Worm (Caenorhabditis elegans) whole organism, late embryonic: ENCODE results near the gene acr-14.

Experiments
- K09A11.1 ChIP-seq: sonication (generic microtip); optimal IDR thresholded peaks from 2 replicates; lab custom pipeline; 2017; ENCODE audit warnings: antibody characterized with exemption, mild to moderate bottlenecking, missing genetic modification characterization, missing compliant biosample characterization; ENCODE audit not compliant: insufficient read depth
- Y22D7AL.16 ChIP-seq: sonication (generic microtip); optimal IDR thresholded peaks from 2 replicates; lab custom pipeline; 2016; ENCODE audit warnings: missing genetic modification characterization, missing compliant biosample characterization
- ahr-1 ChIP-seq: sonication (generic microtip); optimal IDR thresholded peaks from 2 replicates; lab custom pipeline; 2016; ENCODE audit warnings: missing genetic modification characterization, missing compliant biosample characterization
- ceh-14 ChIP-seq: sonication (generic microtip); optimal IDR thresholded peaks from 2 replicates; lab custom pipeline; 2016; ENCODE audit warnings: missing genotype, missing genetic modification characterization, missing compliant biosample characterization
- ceh-18 ChIP-seq: sonication (generic microtip); optimal IDR thresholded peaks from 2 replicates; lab custom pipeline; 2016; ENCODE audit warnings: missing genetic modification characterization, missing compliant biosample characterization
- ceh-2 ChIP-seq: sonication (generic microtip); optimal IDR thresholded peaks from 2 replicates; lab custom pipeline; 2016; ENCODE audit warnings: missing genotype, missing genetic modification characterization, missing compliant biosample characterization
- ceh-22 ChIP-seq: sonication (generic microtip); optimal IDR thresholded peaks from 2 replicates; lab custom pipeline; 2017; ENCODE audit warnings: missing biosample characterization, missing genetic modification characterization
- ceh-30 ChIP-seq: fragments of 150-350 bp; optimal IDR thresholded peaks from 2 replicates; lab custom pipeline; 2014; ENCODE audit warnings: missing biosample characterization, missing genetic modification characterization
- ceh-45 ChIP-seq: fragments of 200-800 bp; sonication (Bioruptor generic); IDR thresholded peaks from 2 replicates; pipeline ENCODE4 v1.3.6; 2022; ENCODE audit warnings: missing genetic modification reagents, missing genetic modification characterization, missing compliant biosample characterization
- ceh-48 ChIP-seq: sonication (generic microtip); optimal IDR thresholded peaks from 2 replicates; lab custom pipeline; 2016; ENCODE audit warnings: missing genetic modification characterization, inconsistent platforms, missing compliant biosample characterization
- ceh-9 ChIP-seq: sonication (generic microtip); optimal IDR thresholded peaks from 2 replicates; lab custom pipeline; 2016; ENCODE audit warnings: mild to moderate bottlenecking, missing genetic modification characterization, inconsistent platforms, missing compliant biosample characterization
- che-1 ChIP-seq: sonication (generic microtip); optimal IDR thresholded peaks from 2 replicates; lab custom pipeline; 2016; ENCODE audit warnings: mild to moderate bottlenecking, missing genetic modification characterization, missing compliant biosample characterization
- dmd-4 ChIP-seq: sonication (generic microtip); optimal IDR thresholded peaks from 2 replicates; lab custom pipeline; 2016; ENCODE audit warnings: borderline replicate concordance, missing genetic modification characterization, missing compliant biosample characterization
- elt-2 ChIP-seq: sonication (generic microtip); optimal IDR thresholded peaks from 2 replicates; lab custom pipeline; 2016; ENCODE audit warnings: missing genetic modification reagents, missing genetic modification characterization, missing compliant biosample characterization
- elt-4 ChIP-seq: sonication (generic microtip); optimal IDR thresholded peaks from 2 replicates; lab custom pipeline; 2016; ENCODE audit warnings: missing genetic modification characterization, missing compliant biosample characterization
- fax-1 ChIP-seq: sonication (generic microtip); optimal IDR thresholded peaks from 2 replicates; lab custom pipeline; 2016; ENCODE audit warnings: missing genotype, missing genetic modification characterization, missing compliant biosample characterization
- fkh-6 ChIP-seq: sonication (generic microtip); optimal IDR thresholded peaks from 2 replicates; lab custom pipeline; 2016; ENCODE audit warnings: missing genetic modification characterization, missing compliant biosample characterization
- gmeb-2 ChIP-seq: sonication (generic microtip); optimal IDR thresholded peaks from 2 replicates; lab custom pipeline; 2016; ENCODE audit warnings: missing genetic modification characterization, inconsistent platforms, missing compliant biosample characterization
- hlh-15 ChIP-seq: sonication (generic microtip); optimal IDR thresholded peaks from 2 replicates; lab custom pipeline; 2016; ENCODE audit warnings: missing genetic modification characterization, missing compliant biosample characterization
- hlh-6 ChIP-seq: sonication (generic microtip); optimal IDR thresholded peaks from 2 replicates; lab custom pipeline; 2016; ENCODE audit warnings: missing genotype, missing genetic modification characterization, missing compliant biosample characterization
- hlh-8 ChIP-seq: sonication (generic microtip); optimal IDR thresholded peaks from 2 replicates; lab custom pipeline; 2016; ENCODE audit warnings: missing genotype, missing genetic modification characterization, missing compliant biosample characterization
- lin-11 ChIP-seq: fragments of 200-800 bp; sonication (Bioruptor generic); optimal IDR thresholded peaks from 2 replicates; lab custom pipeline; 2018; ENCODE audit warnings: mild to moderate bottlenecking, missing genetic modification characterization, missing compliant biosample characterization
- madf-2 ChIP-seq: sonication (generic microtip); optimal IDR thresholded peaks from 2 replicates; lab custom pipeline; 2017; ENCODE audit warnings: missing genetic modification characterization, missing compliant biosample characterization
- mec-3 ChIP-seq: sonication (generic microtip); optimal IDR thresholded peaks from 2 replicates; lab custom pipeline; 2016; ENCODE audit warnings: borderline replicate concordance, missing genetic modification characterization, missing compliant biosample characterization
- nfya-1 ChIP-seq: sonication (generic microtip); optimal IDR thresholded peaks from 2 replicates; lab custom pipeline; 2017; ENCODE audit warnings: missing genetic modification characterization, mild to moderate bottlenecking, missing compliant biosample characterization, antibody characterized with exemption, moderate library complexity
- nhr-11 ChIP-seq: fragments of 150-350 bp; optimal IDR thresholded peaks from 2 replicates; lab custom pipeline; 2014; ENCODE audit warnings: missing biosample characterization, missing genetic modification characterization
- nhr-232 ChIP-seq: sonication (generic microtip); optimal IDR thresholded peaks from 2 replicates; lab custom pipeline; 2016; ENCODE audit warnings: missing genetic modification characterization, missing compliant biosample characterization
- npax-4 ChIP-seq: sonication (generic microtip); optimal IDR thresholded peaks from 2 replicates; lab custom pipeline; 2016; ENCODE audit warnings: missing genetic modification characterization, missing compliant biosample characterization
- odd-2 ChIP-seq: sonication (generic microtip); optimal IDR thresholded peaks from 2 replicates; lab custom pipeline; 2017; ENCODE audit warnings: antibody characterized with exemption, mild to moderate bottlenecking, missing genetic modification characterization, missing compliant biosample characterization
- pat-9 ChIP-seq: fragments of 200-800 bp; sonication (Bioruptor generic); optimal IDR thresholded peaks from 2 replicates; lab custom pipeline; 2018; ENCODE audit warnings: mild to moderate bottlenecking, missing genetic modification characterization, moderate library complexity, missing compliant biosample characterization
- pax-1 ChIP-seq: fragments of 150-350 bp; optimal IDR thresholded peaks from 2 replicates; lab custom pipeline; 2014; ENCODE audit warnings: missing biosample characterization, missing genetic modification characterization
- pha-2 ChIP-seq: sonication (generic microtip); optimal IDR thresholded peaks from 2 replicates; lab custom pipeline; 2017; ENCODE audit warnings: mild to moderate bottlenecking, missing genetic modification characterization, missing compliant biosample characterization
- pha-4 ChIP-seq: fragments of 150-350 bp; optimal IDR thresholded peaks from 2 replicates; lab custom pipeline; 2018; ENCODE audit warnings: missing biosample characterization, missing genetic modification reagents, missing genetic modification characterization
- pqm-1 ChIP-seq: sonication (generic microtip); optimal IDR thresholded peaks from 2 replicates; lab custom pipeline; 2016; ENCODE audit warnings: missing genetic modification characterization, missing compliant biosample characterization
- pros-1 ChIP-seq: fragments of 150-350 bp; optimal IDR thresholded peaks from 2 replicates; lab custom pipeline; 2014; ENCODE audit warnings: missing biosample characterization, missing genetic modification reagents, missing genetic modification characterization
- ref-2 ChIP-seq: sonication (generic microtip); optimal IDR thresholded peaks from 2 replicates; lab custom pipeline; 2016; ENCODE audit warnings: missing genetic modification characterization, missing compliant biosample characterization
- rnt-1 ChIP-seq: sonication (generic microtip); optimal IDR thresholded peaks from 2 replicates; lab custom pipeline; 2016; ENCODE audit warnings: missing genetic modification characterization, missing compliant biosample characterization
- sdc-2 ChIP-seq: sonication (generic microtip); optimal IDR thresholded peaks from 2 replicates; lab custom pipeline; 2016; ENCODE audit warnings: missing genotype, missing genetic modification characterization, missing compliant biosample characterization
- sox-4 ChIP-seq: sonication (generic microtip); optimal IDR thresholded peaks from 2 replicates; lab custom pipeline; 2017; ENCODE audit warnings: mild to moderate bottlenecking, missing genetic modification characterization, inconsistent platforms, missing compliant biosample characterization
- tbx-2 ChIP-seq: sonication (generic microtip); optimal IDR thresholded peaks from 2 replicates; lab custom pipeline; 2016; ENCODE audit warnings: missing genetic modification characterization, missing compliant biosample characterization
- tbx-7 ChIP-seq: sonication (generic microtip); optimal IDR thresholded peaks from 2 replicates; lab custom pipeline; 2016; ENCODE audit warnings: missing genotype, missing genetic modification characterization, missing compliant biosample characterization
- ttx-3 ChIP-seq: sonication (generic microtip); optimal IDR thresholded peaks from 2 replicates; lab custom pipeline; 2016; ENCODE audit warnings: missing genetic modification reagents, missing genetic modification characterization, missing compliant biosample characterization
- unc-3 ChIP-seq, 2 experiments: fragments of 200-800 bp in 1 of 2; sonication (Bioruptor generic) in 1 of 2; sonication (generic microtip) in 1 of 2; conservative IDR thresholded peaks in 1 of 2; optimal IDR thresholded peaks in 1 of 2; 2 replicates each; pipeline versions ENCODE4 v1.3.6 to Lab custom; 2016 to 2022; ENCODE audit warnings: missing compliant biosample characterization in 2 of 2, missing genetic modification characterization in 2 of 2, missing genetic modification reagents in 1 of 2
- unc-42 ChIP-seq: sonication (generic microtip); optimal IDR thresholded peaks from 2 replicates; lab custom pipeline; 2016; ENCODE audit warnings: missing genotype, missing genetic modification characterization, missing compliant biosample characterization
- unc-55 ChIP-seq: sonication (generic microtip); optimal IDR thresholded peaks from 2 replicates; lab custom pipeline; 2017; ENCODE audit warnings: missing biosample characterization, missing genetic modification reagents, missing genetic modification characterization
- unc-86 ChIP-seq: sonication (generic microtip); optimal IDR thresholded peaks from 2 replicates; lab custom pipeline; 2016; ENCODE audit warnings: missing genetic modification characterization, missing compliant biosample characterization
- zip-5 ChIP-seq: sonication (generic microtip); optimal IDR thresholded peaks from 2 replicates; lab custom pipeline; 2016; ENCODE audit warnings: missing genetic modification characterization, missing compliant biosample characterization
- ztf-16 ChIP-seq: sonication (generic microtip); optimal IDR thresholded peaks from 2 replicates; lab custom pipeline; 2017; ENCODE audit warnings: missing genetic modification characterization, missing compliant biosample characterization

acr-14 gene

ce11 chrII:8141135-8141534 lies 35.9 kb downstream of the acr-14 start:
- TF ChIP-seq tbx-2 (tag; lab: Kevin White, UChicago) (no peak), sdc-2 (tag; lab: Kevin White, UChicago) (no peak), npax-4 (tag; lab: Kevin White, UChicago) (no peak), ahr-1 (tag; lab: Kevin White, UChicago) (no peak), odd-2 (tag; lab: Kevin White, UChicago) (no peak), ceh-2 (no peak)

ce11 chrII:8138015-8138546 lies 38.9 kb downstream of the acr-14 start, which contains the start of gene cdc-48.2:
Gene cdc-48.2 (plus strand): TSS chrII:8138496.
- TF ChIP-seq ref-2 (tag; lab: Kevin White, UChicago) = no peak
- no peak for TF ChIP-seq nhr-11 (tag; lab: Kevin White, UChicago)

ce11 chrII:8137379-8137778 lies 39.6 kb downstream of the acr-14 start:
- no peak for TF ChIP-seq pat-9 (tag; lab: Kevin White, UChicago)
- TF ChIP-seq hlh-6 = no peak
- no peak for TF ChIP-seq ceh-45
- no peak for TF ChIP-seq sox-4 (tag; lab: Kevin White, UChicago)
- peak; percentile 46 for TF ChIP-seq hlh-8
- TF ChIP-seq ahr-1 (tag; lab: Kevin White, UChicago) = peak; percentile 64
- TF ChIP-seq ceh-30 (tag; lab: Kevin White, UChicago) = no peak
- TF ChIP-seq pax-1 (tag; lab: Kevin White, UChicago) = no peak
- TF ChIP-seq Y22D7AL.16 = no peak
- peak; percentile 42 for TF ChIP-seq unc-42 (tag; lab: Kevin White, UChicago)
- peak; percentile 87 for TF ChIP-seq tbx-2 (tag; lab: Kevin White, UChicago)
- no peak for TF ChIP-seq dmd-4 (tag; lab: Kevin White, UChicago)
- TF ChIP-seq pha-2 (tag; lab: Kevin White, UChicago) = no peak
- TF ChIP-seq pqm-1 = peak; percentile 68
- TF ChIP-seq ceh-22 (tag; lab: Kevin White, UChicago) = no peak
- peak; percentile 92 for TF ChIP-seq zip-5
- no peak for TF ChIP-seq pha-4 (tag; lab: Kevin White, UChicago)
- TF ChIP-seq ceh-18 (tag; lab: Kevin White, UChicago) = no peak
- TF ChIP-seq lin-11 (tag; lab: Kevin White, UChicago) = no peak
- TF ChIP-seq npax-4 (tag; lab: Kevin White, UChicago) = no peak
- TF ChIP-seq rnt-1 (tag; lab: Kevin White, UChicago) = peak; percentile 64
- no peak for TF ChIP-seq odd-2 (tag; lab: Kevin White, UChicago)
- no peak for TF ChIP-seq che-1
- peak; percentile 28 for TF ChIP-seq ztf-16 (tag; lab: Kevin White, UChicago)
- TF ChIP-seq unc-3 (GFP tag; conservative IDR thresholded peaks at IDR 0.05; lab: Robert Waterston, UW) = no peak
- peak; percentile 28 for TF ChIP-seq unc-3 (tag; optimal IDR thresholded peaks at IDR 0.05; lab: Kevin White, UChicago)
- TF ChIP-seq unc-55 (GFP tag; lab: Kevin White, UChicago) = no peak
- TF ChIP-seq nhr-232 (tag; lab: Kevin White, UChicago) = no peak
- no peak for TF ChIP-seq K09A11.1 (tag; lab: Kevin White, UChicago)
- TF ChIP-seq ceh-14 = peak; percentile 72
- peak; percentile 83 for TF ChIP-seq fax-1 (tag; lab: Kevin White, UChicago)
- no peak for TF ChIP-seq pros-1 (tag; lab: Kevin White, UChicago)
- no peak for TF ChIP-seq unc-86 (tag; lab: Kevin White, UChicago)
- no peak for TF ChIP-seq hlh-15 (tag; lab: Kevin White, UChicago)
- peak; percentile 77 for TF ChIP-seq tbx-7 (tag; lab: Kevin White, UChicago)
- TF ChIP-seq nfya-1 (tag; lab: Kevin White, UChicago) = no peak
- no peak for TF ChIP-seq elt-4
- no peak for TF ChIP-seq gmeb-2
- TF ChIP-seq mec-3 (tag; lab: Kevin White, UChicago) = peak; percentile 71
- TF ChIP-seq ceh-48 (tag; lab: Kevin White, UChicago) = no peak
- no peak for TF ChIP-seq ttx-3 (tag; lab: Kevin White, UChicago)
- no peak for TF ChIP-seq ceh-9 (tag; lab: Kevin White, UChicago)
- TF ChIP-seq elt-2 (tag; lab: Kevin White, UChicago) = peak; percentile 59
- TF ChIP-seq fkh-6 (tag; lab: Kevin White, UChicago) = no peak
- no peak for TF ChIP-seq madf-2 (tag; lab: Kevin White, UChicago)
